Worm (Caenorhabditis elegans) whole organism, late embryonic: ENCODE data around the gene Y38E10A.28.

ENCODE experiments used
- C08G9.2 ChIP-seq: sonication (generic microtip); optimal IDR thresholded peaks from 2 replicates; lab custom pipeline; 2016; ENCODE audit warnings: mild to moderate bottlenecking, missing genetic modification characterization, moderate library complexity, missing compliant biosample characterization
- K09A11.1 ChIP-seq: sonication (generic microtip); optimal IDR thresholded peaks from 2 replicates; lab custom pipeline; 2017; ENCODE audit warnings: antibody characterized with exemption, mild to moderate bottlenecking, missing genetic modification characterization, missing compliant biosample characterization; ENCODE audit not compliant: insufficient read depth
- T23F11.4 ChIP-seq: fragments of 200-800 bp; sonication (Bioruptor generic); optimal IDR thresholded peaks from 2 replicates; lab custom pipeline; 2018; ENCODE audit warnings: mild to moderate bottlenecking, missing genetic modification characterization, missing compliant biosample characterization
- Y22D7AL.16 ChIP-seq: sonication (generic microtip); optimal IDR thresholded peaks from 2 replicates; lab custom pipeline; 2016; ENCODE audit warnings: missing genetic modification characterization, missing compliant biosample characterization
- ceh-14 ChIP-seq: sonication (generic microtip); optimal IDR thresholded peaks from 2 replicates; lab custom pipeline; 2016; ENCODE audit warnings: missing genotype, missing genetic modification characterization, missing compliant biosample characterization
- ceh-2 ChIP-seq: sonication (generic microtip); optimal IDR thresholded peaks from 2 replicates; lab custom pipeline; 2016; ENCODE audit warnings: missing genotype, missing genetic modification characterization, missing compliant biosample characterization
- ceh-22 ChIP-seq: sonication (generic microtip); optimal IDR thresholded peaks from 2 replicates; lab custom pipeline; 2017; ENCODE audit warnings: missing biosample characterization, missing genetic modification characterization
- ceh-24 ChIP-seq: sonication (generic microtip); optimal IDR thresholded peaks from 2 replicates; lab custom pipeline; 2016; ENCODE audit warnings: mild to moderate bottlenecking, missing genetic modification characterization, missing compliant biosample characterization
- ceh-30 ChIP-seq: fragments of 150-350 bp; optimal IDR thresholded peaks from 2 replicates; lab custom pipeline; 2014; ENCODE audit warnings: missing biosample characterization, missing genetic modification characterization
- ceh-31 ChIP-seq: sonication (generic microtip); optimal IDR thresholded peaks from 2 replicates; lab custom pipeline; 2016; ENCODE audit warnings: missing genetic modification characterization, missing compliant biosample characterization
- ceh-6 ChIP-seq: fragments of 200-800 bp; sonication (Bioruptor generic); optimal IDR thresholded peaks from 2 replicates; lab custom pipeline; 2018; ENCODE audit warnings: mild to moderate bottlenecking, missing genetic modification characterization, missing compliant biosample characterization
- ceh-9 ChIP-seq: sonication (generic microtip); optimal IDR thresholded peaks from 2 replicates; lab custom pipeline; 2016; ENCODE audit warnings: mild to moderate bottlenecking, missing genetic modification characterization, inconsistent platforms, missing compliant biosample characterization
- che-1 ChIP-seq: sonication (generic microtip); optimal IDR thresholded peaks from 2 replicates; lab custom pipeline; 2016; ENCODE audit warnings: mild to moderate bottlenecking, missing genetic modification characterization, missing compliant biosample characterization
- dmd-4 ChIP-seq: sonication (generic microtip); optimal IDR thresholded peaks from 2 replicates; lab custom pipeline; 2016; ENCODE audit warnings: borderline replicate concordance, missing genetic modification characterization, missing compliant biosample characterization
- elt-2 ChIP-seq: sonication (generic microtip); optimal IDR thresholded peaks from 2 replicates; lab custom pipeline; 2016; ENCODE audit warnings: missing genetic modification reagents, missing genetic modification characterization, missing compliant biosample characterization
- elt-4 ChIP-seq: sonication (generic microtip); optimal IDR thresholded peaks from 2 replicates; lab custom pipeline; 2016; ENCODE audit warnings: missing genetic modification characterization, missing compliant biosample characterization
- ets-4 ChIP-seq: sonication (generic microtip); optimal IDR thresholded peaks from 2 replicates; lab custom pipeline; 2016; ENCODE audit warnings: missing genetic modification characterization, missing compliant biosample characterization
- fax-1 ChIP-seq: sonication (generic microtip); optimal IDR thresholded peaks from 2 replicates; lab custom pipeline; 2016; ENCODE audit warnings: missing genotype, missing genetic modification characterization, missing compliant biosample characterization
- fkh-10 ChIP-seq: fragments of 150-350 bp; optimal IDR thresholded peaks from 2 replicates; lab custom pipeline; 2014; ENCODE audit warnings: missing biosample characterization, missing genetic modification reagents, missing genetic modification characterization
- hlh-15 ChIP-seq: sonication (generic microtip); optimal IDR thresholded peaks from 2 replicates; lab custom pipeline; 2016; ENCODE audit warnings: missing genetic modification characterization, missing compliant biosample characterization
- hlh-6 ChIP-seq: sonication (generic microtip); optimal IDR thresholded peaks from 2 replicates; lab custom pipeline; 2016; ENCODE audit warnings: missing genotype, missing genetic modification characterization, missing compliant biosample characterization
- lin-11 ChIP-seq: fragments of 200-800 bp; sonication (Bioruptor generic); optimal IDR thresholded peaks from 2 replicates; lab custom pipeline; 2018; ENCODE audit warnings: mild to moderate bottlenecking, missing genetic modification characterization, missing compliant biosample characterization
- madf-2 ChIP-seq: sonication (generic microtip); optimal IDR thresholded peaks from 2 replicates; lab custom pipeline; 2017; ENCODE audit warnings: missing genetic modification characterization, missing compliant biosample characterization
- nfya-1 ChIP-seq: sonication (generic microtip); optimal IDR thresholded peaks from 2 replicates; lab custom pipeline; 2017; ENCODE audit warnings: missing genetic modification characterization, mild to moderate bottlenecking, missing compliant biosample characterization, antibody characterized with exemption, moderate library complexity
- nhr-11 ChIP-seq: fragments of 150-350 bp; optimal IDR thresholded peaks from 2 replicates; lab custom pipeline; 2014; ENCODE audit warnings: missing biosample characterization, missing genetic modification characterization
- npax-4 ChIP-seq: sonication (generic microtip); optimal IDR thresholded peaks from 2 replicates; lab custom pipeline; 2016; ENCODE audit warnings: missing genetic modification characterization, missing compliant biosample characterization
- odd-2 ChIP-seq: sonication (generic microtip); optimal IDR thresholded peaks from 2 replicates; lab custom pipeline; 2017; ENCODE audit warnings: antibody characterized with exemption, mild to moderate bottlenecking, missing genetic modification characterization, missing compliant biosample characterization
- pat-9 ChIP-seq: fragments of 200-800 bp; sonication (Bioruptor generic); optimal IDR thresholded peaks from 2 replicates; lab custom pipeline; 2018; ENCODE audit warnings: mild to moderate bottlenecking, missing genetic modification characterization, moderate library complexity, missing compliant biosample characterization
- pha-2 ChIP-seq: sonication (generic microtip); optimal IDR thresholded peaks from 2 replicates; lab custom pipeline; 2017; ENCODE audit warnings: mild to moderate bottlenecking, missing genetic modification characterization, missing compliant biosample characterization
- pqm-1 ChIP-seq: sonication (generic microtip); optimal IDR thresholded peaks from 2 replicates; lab custom pipeline; 2016; ENCODE audit warnings: missing genetic modification characterization, missing compliant biosample characterization
- ref-2 ChIP-seq: sonication (generic microtip); optimal IDR thresholded peaks from 2 replicates; lab custom pipeline; 2016; ENCODE audit warnings: missing genetic modification characterization, missing compliant biosample characterization
- sdc-2 ChIP-seq: sonication (generic microtip); optimal IDR thresholded peaks from 2 replicates; lab custom pipeline; 2016; ENCODE audit warnings: missing genotype, missing genetic modification characterization, missing compliant biosample characterization
- sox-2 ChIP-seq: fragments of 200-800 bp; sonication (Bioruptor generic); IDR thresholded peaks from 2 replicates; pipeline ENCODE4 v1.3.6; 2022; ENCODE audit warnings: missing genetic modification reagents, missing genetic modification characterization, missing compliant biosample characterization
- sox-4 ChIP-seq: sonication (generic microtip); optimal IDR thresholded peaks from 2 replicates; lab custom pipeline; 2017; ENCODE audit warnings: mild to moderate bottlenecking, missing genetic modification characterization, inconsistent platforms, missing compliant biosample characterization
- syd-9 ChIP-seq: sonication (generic microtip); optimal IDR thresholded peaks from 2 replicates; lab custom pipeline; 2016; ENCODE audit warnings: mild to moderate bottlenecking, missing genetic modification characterization, moderate library complexity, missing compliant biosample characterization
- tbx-2 ChIP-seq: sonication (generic microtip); optimal IDR thresholded peaks from 2 replicates; lab custom pipeline; 2016; ENCODE audit warnings: missing genetic modification characterization, missing compliant biosample characterization
- unc-3 ChIP-seq, 2 experiments: fragments of 200-800 bp in 1 of 2; sonication (Bioruptor generic) in 1 of 2; sonication (generic microtip) in 1 of 2; conservative IDR thresholded peaks in 1 of 2; optimal IDR thresholded peaks in 1 of 2; 2 replicates each; pipeline versions ENCODE4 v1.3.6 to Lab custom; 2016 to 2022; ENCODE audit warnings: missing compliant biosample characterization in 2 of 2, missing genetic modification characterization in 2 of 2, missing genetic modification reagents in 1 of 2
- unc-42 ChIP-seq: sonication (generic microtip); optimal IDR thresholded peaks from 2 replicates; lab custom pipeline; 2016; ENCODE audit warnings: missing genotype, missing genetic modification characterization, missing compliant biosample characterization
- unc-55 ChIP-seq: sonication (generic microtip); optimal IDR thresholded peaks from 2 replicates; lab custom pipeline; 2017; ENCODE audit warnings: missing biosample characterization, missing genetic modification reagents, missing genetic modification characterization
- unc-86 ChIP-seq: sonication (generic microtip); optimal IDR thresholded peaks from 2 replicates; lab custom pipeline; 2016; ENCODE audit warnings: missing genetic modification characterization, missing compliant biosample characterization
- zip-5 ChIP-seq: sonication (generic microtip); optimal IDR thresholded peaks from 2 replicates; lab custom pipeline; 2016; ENCODE audit warnings: missing genetic modification characterization, missing compliant biosample characterization
- ztf-16 ChIP-seq: sonication (generic microtip); optimal IDR thresholded peaks from 2 replicates; lab custom pipeline; 2017; ENCODE audit warnings: missing genetic modification characterization, missing compliant biosample characterization

Gene Y38E10A.28

DNA sequence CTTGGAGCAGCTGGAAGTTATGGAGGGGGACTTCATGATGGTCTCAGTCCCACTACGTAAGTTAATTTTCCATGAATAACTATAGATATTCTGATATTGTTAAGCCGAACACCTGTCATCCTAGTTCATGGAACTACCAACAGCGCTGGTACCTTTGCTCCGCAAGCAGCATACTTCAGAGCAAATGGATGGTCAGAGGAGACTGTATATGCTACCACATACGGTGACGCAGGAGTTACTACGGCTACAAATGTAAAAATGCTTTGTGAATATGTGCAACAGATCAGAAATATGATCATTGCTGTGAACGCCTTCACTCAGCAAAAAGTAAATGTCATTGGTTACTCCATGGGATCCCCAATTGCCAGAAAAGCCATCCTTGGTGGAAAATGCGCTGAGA is 23.4 kb upstream of the Y38E10A.28 start:
- TF ChIP-seq C08G9.2 (tag; lab: Kevin White, UChicago), result no peak
- TF ChIP-seq sdc-2 (tag; lab: Kevin White, UChicago), result no peak
- no peak for TF ChIP-seq Y22D7AL.16
- no peak for TF ChIP-seq unc-42 (tag; lab: Kevin White, UChicago)
- TF ChIP-seq ceh-30, result no peak
- TF ChIP-seq unc-86 (tag; lab: Kevin White, UChicago), result no peak

DNA sequence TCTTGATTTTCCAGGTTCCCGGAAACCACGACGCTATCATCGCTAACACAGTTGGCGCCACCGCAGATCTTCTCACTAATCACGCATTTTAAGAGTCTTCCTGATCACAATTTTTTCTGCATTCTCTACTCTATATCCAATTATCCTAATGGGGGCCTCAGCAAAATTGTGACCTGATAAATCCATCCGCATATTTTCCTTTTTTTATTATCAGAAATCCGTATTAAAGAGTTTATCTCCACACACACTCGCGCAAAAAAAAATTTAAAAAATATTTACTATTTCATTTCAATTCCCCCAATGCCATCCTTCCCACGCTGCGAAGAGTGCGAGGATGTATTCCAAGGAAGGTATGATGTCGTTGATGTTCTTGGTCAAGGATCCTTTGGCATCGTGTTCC is 22.6 kb upstream of the Y38E10A.28 start, which contains the start of gene Y38E10A.8:
TSS of gene Y38E10A.8 (plus strand) at position 301 of the 400 bp plus-strand sequence.
- TF ChIP-seq nfya-1 (tag; lab: Kevin White, UChicago) (no peak), fax-1 (no peak), hlh-6 (tag; lab: Kevin White, UChicago) (no peak), odd-2 (tag; lab: Kevin White, UChicago) (no peak), pat-9 (tag; lab: Kevin White, UChicago) (no peak), elt-2 (tag; lab: Kevin White, UChicago) (no peak), fkh-10 (no peak)

DNA sequence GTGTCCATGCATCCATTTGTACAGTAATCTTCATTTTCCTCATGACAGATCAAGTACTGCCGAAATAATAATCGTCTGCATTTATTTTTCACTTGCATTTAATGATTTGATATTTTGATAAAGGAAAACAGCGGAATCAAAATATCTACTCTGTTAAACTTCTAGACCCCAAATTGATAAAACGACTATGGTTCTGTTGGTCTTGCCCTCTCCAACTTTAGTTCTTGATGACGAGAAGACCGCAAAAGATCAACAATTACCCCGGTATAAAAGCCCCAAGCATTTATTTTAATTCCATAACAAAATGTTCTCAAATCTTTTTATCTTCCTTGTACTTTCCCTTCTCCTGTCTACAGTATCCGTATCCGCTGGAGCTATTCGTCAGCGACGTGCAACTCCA is 20.8 kb upstream of the Y38E10A.28 start, which contains the start of gene Y38E10A.9:
TSS of gene Y38E10A.9 (plus strand) at position 301 of the 400 bp plus-strand sequence.
- TF ChIP-seq pha-2 (tag; lab: Kevin White, UChicago) (no peak), ceh-22 (tag; lab: Kevin White, UChicago) (no peak), T23F11.4 (GFP tag; lab: Kevin White, UChicago) (no peak), sox-2 (GFP tag; lab: Robert Waterston, UW) (no peak), zip-5 (tag; lab: Kevin White, UChicago) (no peak), ceh-14 (tag; lab: Kevin White, UChicago) (no peak), fax-1 (no peak)

DNA sequence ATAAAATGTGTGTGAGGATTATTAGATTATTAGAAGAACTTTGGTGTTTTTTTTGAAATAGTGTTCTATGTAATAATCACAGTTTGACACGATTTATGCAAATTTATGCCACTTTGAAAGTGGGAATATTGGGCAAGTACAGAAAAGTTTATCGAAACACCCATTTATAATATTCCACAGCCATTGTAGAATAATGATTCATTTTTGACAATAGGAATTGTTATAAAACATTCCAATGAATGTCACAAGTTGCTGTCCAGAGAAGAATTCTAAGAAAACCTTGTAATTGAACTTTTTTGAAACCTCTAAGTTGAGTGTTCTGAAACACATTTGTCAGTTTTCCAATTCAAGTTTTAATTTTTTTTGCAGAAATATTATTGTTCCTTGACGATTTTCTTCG is 17.3 kb upstream of the Y38E10A.28 start, which contains the start of gene nspe-4:
TSS of gene nspe-4 (plus strand) at position 301 of the 400 bp plus-strand sequence.
- TF ChIP-seq nhr-11 (no peak), nfya-1 (tag; lab: Kevin White, UChicago) (no peak), dmd-4 (tag; lab: Kevin White, UChicago) (no peak)

DNA sequence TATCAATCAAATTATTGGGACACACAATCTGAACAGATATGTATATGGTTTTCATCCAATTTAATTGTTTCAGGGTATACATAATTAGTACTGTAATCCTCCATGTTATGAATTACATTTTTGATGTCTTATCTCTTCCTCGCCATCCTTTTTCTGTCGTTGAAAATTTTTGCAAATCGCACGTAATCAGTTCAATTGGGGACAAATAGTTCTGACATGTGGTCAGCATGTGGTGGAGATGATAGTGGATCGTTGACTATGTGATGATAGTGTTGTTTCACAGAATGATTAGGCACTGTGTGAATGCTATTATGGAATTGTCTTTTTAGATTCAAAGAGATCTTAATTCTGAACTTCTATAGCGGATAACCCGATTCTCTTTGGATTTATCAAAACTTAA is 14.1 kb upstream of the Y38E10A.28 start:
- TF ChIP-seq ceh-31 (tag; lab: Kevin White, UChicago) (no peak), K09A11.1 (tag; lab: Kevin White, UChicago) (no peak), pat-9 (tag; lab: Kevin White, UChicago) (no peak), ceh-2 (tag; lab: Kevin White, UChicago) (no peak), lin-11 (no peak), elt-4 (no peak), unc-86 (tag; lab: Kevin White, UChicago) (no peak), unc-55 (GFP tag; lab: Kevin White, UChicago) (no peak), ceh-6 (no peak), ceh-24 (tag; lab: Kevin White, UChicago) (no peak), sox-4 (tag; lab: Kevin White, UChicago) (no peak), unc-42 (tag; lab: Kevin White, UChicago) (no peak), npax-4 (no peak), odd-2 (tag; lab: Kevin White, UChicago) (no peak)

DNA sequence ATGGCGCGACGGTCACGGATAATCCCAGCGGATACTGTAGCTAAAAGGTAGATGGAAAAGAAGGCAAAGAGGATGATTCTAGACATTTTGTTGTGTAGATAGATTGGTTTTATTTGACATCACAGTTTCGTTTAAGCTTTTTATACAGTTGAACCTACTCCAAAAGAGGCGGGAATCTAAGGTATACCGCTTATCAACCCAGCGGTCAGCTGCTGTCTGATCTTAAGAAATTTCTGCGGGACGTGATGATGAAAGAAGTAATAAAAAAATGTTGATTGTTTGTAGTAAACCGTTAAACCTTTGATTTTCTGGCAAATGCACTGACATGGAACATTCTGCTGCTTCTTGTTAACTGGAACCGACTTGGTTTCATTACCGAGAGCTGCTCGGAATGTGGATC is 13.4 kb upstream of the Y38E10A.28 start, which contains the start of gene nspe-6:
TSS of gene nspe-6 (minus strand) at position 101 of the 400 bp plus-strand sequence.
- no peak for TF ChIP-seq che-1 (tag; lab: Kevin White, UChicago)
- no peak for TF ChIP-seq tbx-2
- no peak for TF ChIP-seq pat-9 (tag; lab: Kevin White, UChicago)
- no peak for TF ChIP-seq ceh-22 (tag; lab: Kevin White, UChicago)
- no peak for TF ChIP-seq syd-9 (tag; lab: Kevin White, UChicago)
- TF ChIP-seq lin-11, result no peak
- no peak for TF ChIP-seq ztf-16 (tag; lab: Kevin White, UChicago)
- TF ChIP-seq pha-2 (tag; lab: Kevin White, UChicago), result no peak
- TF ChIP-seq hlh-15 (tag; lab: Kevin White, UChicago), result no peak
- TF ChIP-seq pqm-1 (tag; lab: Kevin White, UChicago), result no peak
- no peak for TF ChIP-seq ceh-14 (tag; lab: Kevin White, UChicago)
- TF ChIP-seq unc-3 (GFP tag; conservative IDR thresholded peaks at IDR 0.05; lab: Robert Waterston, UW), result no peak
- TF ChIP-seq unc-3 (tag; optimal IDR thresholded peaks at IDR 0.05; lab: Kevin White, UChicago), result no peak
- no peak for TF ChIP-seq sdc-2 (tag; lab: Kevin White, UChicago)
- no peak for TF ChIP-seq ref-2
- no peak for TF ChIP-seq ceh-9 (tag; lab: Kevin White, UChicago)
- no peak for TF ChIP-seq ets-4 (tag; lab: Kevin White, UChicago)
- TF ChIP-seq madf-2 (tag; lab: Kevin White, UChicago), result no peak
- TF ChIP-seq, all 69 proteins: peak for 0
